Worm (Caenorhabditis elegans): ENCODE results near the gene K03B4.9.

ce11 chrV:4700189-4700588, 27.8 kb upstream of the K03B4.9 start, which contains the start of gene ZC266.1:
- TF ChIP-seq lsy-2 (tag; optimal IDR thresholded peaks at IDR 0.05), result no peak
- no peak for TF ChIP-seq nhr-76 (tag; optimal IDR thresholded peaks at IDR 0.05)
- no peak for TF ChIP-seq mep-1 (tag; optimal IDR thresholded peaks at IDR 0.05)
- TF ChIP-seq nhr-12 (tag; optimal IDR thresholded peaks at IDR 0.05), result no peak
- no peak for TF ChIP-seq nhr-2 (tag; optimal IDR thresholded peaks at IDR 0.05)
- TF ChIP-seq ces-1 (GFP tag; optimal IDR thresholded peaks at IDR 0.05), result no peak
- no peak for TF ChIP-seq nhr-28 (tag; optimal IDR thresholded peaks at IDR 0.05)
- no peak for TF ChIP-seq ceh-83 (GFP tag; optimal IDR thresholded peaks at IDR 0.05)
- no peak for TF ChIP-seq blmp-1 (tag; optimal IDR thresholded peaks at IDR 0.05)
- no peak for TF ChIP-seq M03D4.4 (tag; optimal IDR thresholded peaks at IDR 0.05)
- no peak for TF ChIP-seq elt-3 (tag; optimal IDR thresholded peaks at IDR 0.05)
- no peak for TF ChIP-seq ztf-11 (tag; optimal IDR thresholded peaks at IDR 0.05)
- no peak for TF ChIP-seq unc-62 (GFP tag; optimal IDR thresholded peaks at IDR 0.05)
- no peak for TF ChIP-seq snpc-4 (tag; optimal IDR thresholded peaks at IDR 0.05)
